Fruit fly (Drosophila melanogaster) Kc167 (cell line): Measurements from ENCODE around the gene Mst98Cb.

Source experiments
- Myc ChIP-seq: fragments of >200 bp; optimal IDR thresholded peaks from 2 replicates; lab custom pipeline; 2017; ENCODE audit warnings: missing external identifiers
- Sin3A ChIP-seq: fragments of >200 bp; optimal IDR thresholded peaks from 2 replicates; lab custom pipeline; 2018; ENCODE audit warnings: missing external identifiers
- h ChIP-seq: fragments of >200 bp; optimal IDR thresholded peaks from 3 replicates; lab custom pipeline; 2018; ENCODE audit warnings: missing external identifiers
- insv ChIP-seq: fragments of >200 bp; optimal IDR thresholded peaks from 3 replicates; lab custom pipeline; 2018; ENCODE audit warnings: missing external identifiers
- psq ChIP-seq: fragments of >200 bp; optimal IDR thresholded peaks from 2 replicates; lab custom pipeline; 2017; ENCODE audit warnings: missing external identifiers
- ttk ChIP-seq: sonication (Bioruptor generic); optimal IDR thresholded peaks from 2 replicates; lab custom pipeline; 2017; ENCODE audit warnings: missing external identifiers

Mst98Cb gene

DNA sequence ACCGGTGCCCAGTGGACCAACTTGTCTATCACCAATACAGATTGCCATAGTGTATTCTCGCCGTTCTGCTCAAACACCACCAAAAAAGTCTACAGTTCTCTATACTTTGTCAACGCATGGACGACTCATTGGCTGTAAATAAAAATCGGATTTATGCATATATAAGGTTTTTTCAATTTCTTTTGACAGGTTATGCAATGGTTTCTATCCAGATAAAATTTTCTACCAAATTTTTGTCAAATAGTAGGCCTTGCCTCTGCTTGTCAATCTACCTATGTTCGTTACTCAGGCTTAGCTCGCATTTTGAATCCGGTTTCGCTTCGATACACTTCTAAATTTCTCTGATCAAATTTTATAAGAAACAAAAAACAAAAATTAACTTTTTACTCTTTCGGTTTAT lies at the start of gene Mst98Cb:
Gene Mst98Cb, plus strand, starts transcription at position 301 of the 400 bp plus-strand sequence.
- TF ChIP-seq h (lab: Kevin White, UChicago) = no peak
- no peak for TF ChIP-seq psq (lab: Kevin White, UChicago)
- no peak for TF ChIP-seq ttk (lab: Kevin White, UChicago)
- TF ChIP-seq Sin3A = no peak
- no peak for TF ChIP-seq insv
- TF ChIP-seq Myc (lab: Kevin White, UChicago) = no peak

DNA sequence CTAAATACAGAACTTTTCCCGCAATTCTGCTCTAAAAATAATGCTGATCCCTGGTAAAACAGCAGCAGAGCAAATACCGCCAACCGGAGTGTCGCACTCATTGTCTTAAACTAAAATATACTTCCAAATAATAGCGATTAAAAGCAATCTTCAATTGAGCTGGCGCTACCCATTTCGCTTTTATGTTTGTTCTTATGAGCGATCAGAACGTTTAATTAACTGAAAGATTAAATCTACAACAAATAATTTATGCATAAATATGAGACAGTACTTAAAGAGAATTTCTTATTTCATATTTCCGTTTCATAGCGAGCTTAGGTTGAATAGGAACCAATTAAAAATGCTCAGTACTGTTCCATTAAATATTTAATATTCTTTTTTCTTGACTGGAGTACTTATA lies 29.1 kb upstream of the Mst98Cb start, which contains the start of gene CG43125:
Gene CG43125, minus strand, starts transcription at position 101 of the 400 bp plus-strand sequence.
- no peak for TF ChIP-seq ttk (lab: Kevin White, UChicago)
- no peak for TF ChIP-seq psq (lab: Kevin White, UChicago)
- no peak for TF ChIP-seq insv
- TF ChIP-seq h (lab: Kevin White, UChicago) = no peak
- TF ChIP-seq Sin3A = no peak
- no peak for TF ChIP-seq Myc (lab: Kevin White, UChicago)

DNA sequence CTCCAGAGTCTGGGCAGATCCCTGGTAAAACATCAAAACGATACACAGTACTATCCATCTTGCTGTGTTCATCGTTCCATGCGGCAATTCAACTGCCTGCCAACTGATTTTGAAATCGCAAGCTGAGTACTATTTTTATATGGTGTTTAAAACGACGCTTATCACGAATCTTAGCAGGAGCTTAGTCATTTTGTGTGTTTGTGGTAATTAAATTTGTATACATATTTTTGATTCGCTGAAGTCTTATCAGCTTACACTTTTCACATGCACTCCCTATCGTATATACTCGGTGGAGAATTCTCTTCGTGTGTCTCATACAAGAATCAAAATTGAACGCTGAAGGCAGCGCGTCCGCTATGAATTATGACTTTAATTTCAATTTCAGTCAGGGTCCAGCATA lies 27.9 kb upstream of the Mst98Cb start, which contains the start of gene CG43124:
Gene CG43124, minus strand, starts transcription at position 101 of the 400 bp plus-strand sequence.
- TF ChIP-seq Sin3A (no peak), psq (lab: Kevin White, UChicago) (no peak), insv (no peak), ttk (lab: Kevin White, UChicago) (no peak), h (lab: Kevin White, UChicago) (no peak), Myc (lab: Kevin White, UChicago) (no peak)

DNA sequence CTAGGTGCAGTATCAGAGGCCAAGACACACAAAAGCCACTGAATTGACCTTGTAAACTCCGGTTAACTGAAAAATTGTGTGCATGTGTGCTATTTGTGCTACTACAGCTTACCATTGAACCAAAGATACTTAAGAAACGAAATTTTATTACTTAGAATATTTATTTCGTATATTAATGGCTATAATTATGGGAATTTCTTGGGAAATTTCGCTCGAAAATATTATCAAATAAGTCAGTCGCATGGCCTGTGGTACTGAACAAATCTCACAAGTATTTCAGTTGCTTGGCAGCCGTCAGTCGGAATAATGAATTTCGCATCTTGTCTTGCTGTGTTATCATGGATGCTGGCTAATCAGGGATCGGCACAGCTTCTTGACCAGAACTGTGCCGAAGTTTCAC lies 10.3 kb upstream of the Mst98Cb start, which contains the start of gene CG34436:
Gene CG34436, plus strand, starts transcription at position 301 of the 400 bp plus-strand sequence.
- TF ChIP-seq h (lab: Kevin White, UChicago) (no peak), Myc (lab: Kevin White, UChicago) (no peak), insv (no peak), ttk (lab: Kevin White, UChicago) (no peak), psq (lab: Kevin White, UChicago) (no peak), Sin3A (no peak)

DNA sequence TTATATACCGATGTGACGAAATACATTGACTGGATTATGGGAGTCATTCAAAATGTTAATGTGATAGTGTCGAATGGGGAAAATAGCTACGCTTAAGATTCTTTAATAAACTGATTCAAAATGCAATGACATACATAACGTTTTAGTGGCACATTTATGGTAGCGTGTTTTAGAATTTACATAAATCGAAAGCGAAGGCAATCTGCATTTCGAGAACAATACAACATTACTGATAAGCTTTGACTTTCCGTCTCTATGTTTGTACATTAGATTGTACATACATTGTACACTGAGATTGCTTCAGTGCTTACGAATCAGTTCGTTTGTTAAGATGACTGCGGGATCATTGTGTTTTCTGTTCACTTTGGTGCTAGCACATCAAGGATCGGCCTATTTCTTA lies 9.2 kb upstream of the Mst98Cb start, which contains the start of gene CG34437:
Gene CG34437, plus strand, starts transcription at position 301 of the 400 bp plus-strand sequence.
- TF ChIP-seq insv (no peak), Myc (lab: Kevin White, UChicago) (no peak), ttk (lab: Kevin White, UChicago) (no peak), psq (lab: Kevin White, UChicago) (no peak), Sin3A (no peak), h (lab: Kevin White, UChicago) (no peak)

DNA sequence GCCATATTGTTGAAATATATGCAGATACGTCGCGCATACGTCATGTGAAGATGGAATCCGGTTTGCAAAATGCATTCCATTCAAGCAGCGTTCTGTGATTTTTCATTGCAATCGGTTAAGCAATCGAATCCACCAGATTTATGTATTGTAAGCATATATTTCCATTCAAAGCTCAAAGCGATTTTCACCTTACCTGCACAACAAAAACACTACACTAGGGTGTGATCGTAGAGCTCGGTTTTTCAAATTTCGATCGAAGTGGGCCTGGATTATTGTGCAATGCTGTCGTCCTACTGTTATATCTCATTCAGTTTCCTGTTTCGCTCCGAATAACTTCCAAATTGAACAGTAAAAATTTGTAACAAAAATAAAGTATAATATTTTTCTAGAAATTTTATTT lies 1.6 kb upstream of the Mst98Cb start, which contains the start of gene Mst98Ca:
Gene Mst98Ca, plus strand, starts transcription at position 301 of the 400 bp plus-strand sequence.
- no peak for TF ChIP-seq psq (lab: Kevin White, UChicago)
- TF ChIP-seq ttk (lab: Kevin White, UChicago) = no peak
- TF ChIP-seq Myc (lab: Kevin White, UChicago) = no peak
- TF ChIP-seq Sin3A = no peak
- TF ChIP-seq insv = no peak
- no peak for TF ChIP-seq h (lab: Kevin White, UChicago)

DNA sequence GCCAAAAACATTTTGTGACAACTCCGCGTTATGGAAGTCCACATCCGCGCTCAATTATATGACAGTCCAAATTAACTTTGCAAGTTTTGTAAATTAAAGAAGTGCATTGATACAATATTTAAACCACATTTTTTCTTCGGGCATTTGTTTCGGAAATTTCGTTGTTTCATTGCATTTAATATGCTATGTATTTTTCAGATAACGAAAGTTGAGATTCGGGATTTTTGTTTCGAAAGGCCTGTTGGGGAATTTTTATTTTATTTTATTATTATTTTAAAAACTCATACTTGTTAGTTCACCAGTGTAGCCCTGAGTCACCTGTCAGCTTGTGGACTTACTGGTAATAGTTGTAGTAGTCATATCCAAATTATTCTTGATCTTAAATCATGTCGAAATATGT lies 1.1 kb downstream of the Mst98Cb start, which contains the start of gene UQCR-14L:
Gene UQCR-14L, plus strand, starts transcription at position 301 of the 400 bp plus-strand sequence.
- TF ChIP-seq psq (lab: Kevin White, UChicago) (no peak), h (lab: Kevin White, UChicago) (no peak), ttk (lab: Kevin White, UChicago) (no peak), insv (no peak), Sin3A (no peak), Myc (lab: Kevin White, UChicago) (no peak)

DNA sequence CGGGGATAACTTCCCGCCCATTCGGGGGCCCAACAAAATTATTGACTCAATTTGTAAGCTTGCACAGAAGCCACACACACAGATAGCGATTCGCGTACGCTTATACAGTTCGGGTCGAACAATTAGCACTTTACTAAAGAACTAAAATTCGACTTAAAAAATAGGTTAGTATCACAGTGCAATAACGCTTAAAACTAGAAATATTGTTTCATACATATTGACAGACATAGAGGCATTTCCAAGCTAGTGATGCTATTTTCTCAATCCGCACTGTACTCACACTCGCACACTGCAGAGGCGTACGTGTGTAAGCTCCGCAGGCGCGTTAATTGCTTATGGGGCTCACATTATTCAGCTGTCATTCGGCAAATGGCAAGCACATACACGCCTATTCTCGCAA lies 4.9 kb downstream of the Mst98Cb start:
- no peak for TF ChIP-seq ttk (lab: Kevin White, UChicago)
- TF ChIP-seq Sin3A = no peak
- TF ChIP-seq psq (lab: Kevin White, UChicago) = no peak
- TF ChIP-seq h (lab: Kevin White, UChicago) = no peak
- no peak for TF ChIP-seq insv
- TF ChIP-seq Myc (lab: Kevin White, UChicago) = no peak

DNA sequence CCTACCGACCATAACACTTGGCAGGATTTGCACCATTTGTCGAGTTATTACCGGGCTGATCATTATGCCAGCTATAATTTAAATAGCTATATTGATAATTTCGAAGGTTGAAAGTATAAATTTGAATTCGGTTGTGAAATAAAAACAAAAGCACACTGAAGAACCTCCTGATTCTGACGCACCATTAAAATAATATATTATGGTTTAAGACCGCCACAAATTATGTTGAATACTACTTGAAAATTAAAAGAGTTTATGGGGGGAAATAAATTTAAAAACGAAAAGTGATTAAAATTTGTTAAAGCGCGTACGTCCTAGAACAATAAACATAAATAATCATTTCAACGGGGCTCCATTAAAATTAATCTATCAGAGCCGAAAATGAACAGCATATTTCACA lies 11.9 kb downstream of the Mst98Cb start, which contains the start of gene CG12516:
Gene CG12516, minus strand, starts transcription at position 101 of the 400 bp plus-strand sequence.
- TF ChIP-seq Myc (lab: Kevin White, UChicago) = no peak
- TF ChIP-seq Sin3A = no peak
- TF ChIP-seq psq (lab: Kevin White, UChicago) = no peak
- TF ChIP-seq ttk (lab: Kevin White, UChicago) = no peak
- no peak for TF ChIP-seq h (lab: Kevin White, UChicago)
- no peak for TF ChIP-seq insv

DNA sequence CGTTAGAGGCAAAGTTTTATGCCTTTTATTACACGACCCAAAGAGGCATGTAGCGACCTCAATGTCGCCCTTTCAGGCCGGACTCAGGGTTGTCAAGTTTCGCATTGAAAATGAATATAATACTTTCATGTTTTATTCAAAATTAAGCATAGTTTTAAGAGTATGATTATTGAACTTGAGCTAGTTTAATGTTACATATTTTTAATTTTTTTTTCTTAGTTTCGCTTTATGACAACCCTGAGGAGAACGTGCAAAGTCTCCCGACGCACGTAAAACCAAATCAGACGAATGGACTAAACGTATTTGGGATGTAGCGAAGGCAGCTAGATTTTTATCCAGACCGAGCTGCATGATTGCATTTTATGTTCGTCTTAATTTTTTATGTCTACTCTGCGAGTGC lies 13.4 kb downstream of the Mst98Cb start:
- TF ChIP-seq ttk (lab: Kevin White, UChicago) = no peak
- TF ChIP-seq psq (lab: Kevin White, UChicago) = no peak
- TF ChIP-seq Sin3A = no peak
- no peak for TF ChIP-seq h (lab: Kevin White, UChicago)
- no peak for TF ChIP-seq insv
- no peak for TF ChIP-seq Myc (lab: Kevin White, UChicago)

DNA sequence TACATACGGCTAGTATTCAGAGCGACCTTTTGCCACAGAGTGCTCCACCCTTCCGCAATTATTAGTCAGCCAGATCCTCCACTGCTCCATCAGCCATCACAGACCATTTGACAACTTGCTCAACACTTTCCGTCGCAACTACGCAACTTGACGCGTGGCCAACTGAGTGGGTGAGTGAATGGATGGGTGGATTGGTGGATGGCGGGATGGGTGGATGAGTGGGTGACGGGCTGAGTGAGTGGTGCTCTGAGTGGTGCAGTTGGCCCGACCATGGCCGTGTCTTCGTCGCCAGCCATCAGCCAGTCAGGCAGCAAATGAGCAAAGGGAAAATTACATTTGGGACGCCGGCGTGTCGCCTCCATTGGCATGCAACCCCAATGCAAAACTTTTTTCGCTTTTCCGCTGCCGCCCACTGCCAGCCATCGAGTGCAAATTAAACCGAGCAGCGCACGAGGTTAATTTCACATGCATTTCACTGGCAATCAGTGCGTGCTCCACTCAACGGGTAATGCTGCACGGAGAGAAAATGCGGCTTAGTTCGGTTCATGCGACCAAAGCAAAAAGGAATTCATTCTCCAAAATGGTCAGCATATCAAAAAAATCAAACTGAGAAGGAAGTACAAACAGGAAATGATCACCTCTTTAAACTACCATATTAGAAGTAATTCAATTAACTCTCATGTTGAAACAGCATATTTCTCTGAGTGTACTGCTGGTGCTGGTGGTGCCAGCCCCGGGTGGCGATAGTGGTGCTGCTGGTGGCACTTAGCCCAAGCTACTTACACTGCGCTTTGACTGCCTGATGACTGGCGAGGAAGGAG lies 15.5 kb downstream of the Mst98Cb start:
- TF ChIP-seq insv (no peak), psq (lab: Kevin White, UChicago) (no peak), ttk (lab: Kevin White, UChicago) (no peak), Myc (lab: Kevin White, UChicago) (no peak), Sin3A (no peak), h (lab: Kevin White, UChicago) (no peak)
